Worm (Caenorhabditis elegans): ENCODE data around the gene exos-9.

DNA sequence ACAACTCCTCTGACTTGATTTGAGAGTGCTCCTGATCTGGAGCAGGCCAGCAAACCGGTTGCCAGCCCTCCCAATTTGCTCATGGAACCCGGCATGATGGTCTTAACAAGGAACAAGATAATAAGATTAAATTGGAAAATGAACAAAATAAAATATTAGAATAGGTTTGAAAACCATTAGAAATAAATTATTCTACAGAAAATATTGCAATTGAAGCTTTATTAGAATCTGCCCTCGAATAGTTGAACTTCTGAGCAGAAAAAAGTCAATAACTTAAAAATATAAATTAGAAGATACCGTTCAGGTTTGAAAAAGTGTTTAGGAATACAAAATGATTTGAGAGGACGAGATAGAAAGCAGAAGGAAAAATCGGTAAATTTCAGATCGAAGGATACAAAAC is 39.2 kb downstream of the exos-9 start, which contains the start of gene nuo-4:
- no peak for TF ChIP-seq dao-5 (tag; optimal IDR thresholded peaks at IDR 0.05)
- TF ChIP-seq him-1 (tag; optimal IDR thresholded peaks at IDR 0.05): no peak
- no peak for TF ChIP-seq W03F9.2 (tag; optimal IDR thresholded peaks at IDR 0.05)

All from whole organism, L4/young adult.